Worm (Caenorhabditis elegans): ENCODE data around the gene fbxa-53.

DNA sequence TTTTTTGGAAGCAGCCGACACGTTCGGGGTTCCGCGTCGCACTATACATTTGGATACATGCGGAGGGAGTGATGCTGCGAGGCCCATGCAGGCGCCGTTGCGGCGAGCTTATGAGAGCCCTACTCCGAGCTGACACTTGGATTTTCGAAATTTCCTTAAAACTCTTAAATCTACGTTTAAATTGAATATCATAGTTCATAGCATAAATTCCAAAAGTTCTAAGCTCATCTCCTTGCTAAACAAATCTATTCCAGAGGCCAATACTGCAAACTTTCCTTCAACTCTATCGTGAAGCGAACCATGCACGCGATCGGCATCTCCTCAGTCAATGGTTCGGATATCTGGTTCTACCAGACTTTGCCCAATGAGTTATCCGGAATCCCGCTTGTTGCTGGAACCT lies 11.2 kb upstream of the fbxa-53 start, which contains the start of gene dgn-3:
- TF ChIP-seq rnt-1 (tag; optimal IDR thresholded peaks at IDR 0.05), result no peak
- TF ChIP-seq lim-6 (tag; optimal IDR thresholded peaks at IDR 0.05), result no peak
- TF ChIP-seq pqm-1 (tag; optimal IDR thresholded peaks at IDR 0.05), result no peak
- TF ChIP-seq pat-9 (tag; optimal IDR thresholded peaks at IDR 0.05), result no peak
- TF ChIP-seq nfya-1 (tag; optimal IDR thresholded peaks at IDR 0.05), result no peak
- TF ChIP-seq ceh-30 (tag; optimal IDR thresholded peaks at IDR 0.05), result no peak
- TF ChIP-seq ceh-2 (tag; optimal IDR thresholded peaks at IDR 0.05), result no peak
- TF ChIP-seq dve-1 (tag; optimal IDR thresholded peaks at IDR 0.05), result no peak
- TF ChIP-seq ama-1 (optimal IDR thresholded peaks at IDR 0.05), result no peak
- TF ChIP-seq ets-4 (tag; optimal IDR thresholded peaks at IDR 0.05), result no peak
- TF ChIP-seq nhr-11 (tag; optimal IDR thresholded peaks at IDR 0.05), result no peak
- no peak for TF ChIP-seq syd-9 (tag; optimal IDR thresholded peaks at IDR 0.05)
- no peak for TF ChIP-seq fkh-10 (GFP tag; optimal IDR thresholded peaks at IDR 0.05)
- TF ChIP-seq tbx-2 (tag; optimal IDR thresholded peaks at IDR 0.05), result no peak
